Fruit fly (Drosophila melanogaster): Measurements from ENCODE around the gene CG5895.

Gene CG5895

dm6 chr3L:16043045-16043781 lies 7.9 kb downstream of the CG5895 start (continued):
- TF ChIP-seq jumu (GFP tag; optimal IDR thresholded peaks at IDR 0.05) (no peak), Mes4 (GFP tag; optimal IDR thresholded peaks at IDR 0.05) (no peak), wor (GFP tag; IDR thresholded peaks at IDR 0.05) (0 out of 2 replicates have a peak, but pooled peaks have one; percentile 35), tx (GFP tag; optimal IDR thresholded peaks at IDR 0.05) (no peak), CG32767 (GFP tag; IDR thresholded peaks at IDR 0.05) (no peak), CG3838 (GFP tag; optimal IDR thresholded peaks at IDR 0.05) (no peak), CG9797 (GFP tag; optimal IDR thresholded peaks at IDR 0.05) (no peak), crp (GFP tag; optimal IDR thresholded peaks at IDR 0.05) (no peak), odd (GFP tag; optimal IDR thresholded peaks at IDR 0.05) (no peak), CG7372 (GFP tag; IDR thresholded peaks at IDR 0.05) (no peak), vvl (GFP tag; IDR thresholded peaks at IDR 0.05) (no peak), Spps (tag; optimal IDR thresholded peaks at IDR 0.05) (no peak), CG8765 (GFP tag; IDR thresholded peaks at IDR 0.05) (no peak), zf30C (GFP tag; optimal IDR thresholded peaks at IDR 0.05) (no peak), CG12659 (GFP tag; optimal IDR thresholded peaks at IDR 0.05) (peak; percentile 50), CG8944 (GFP tag; optimal IDR thresholded peaks at IDR 0.05) (no peak), CG30403 (GFP tag; optimal IDR thresholded peaks at IDR 0.05) (peak; percentile 13), CG10267 (tag; optimal IDR thresholded peaks at IDR 0.05) (peak; percentile 72), CG31365 (tag; optimal IDR thresholded peaks at IDR 0.05) (no peak), CG7745 (tag; optimal IDR thresholded peaks at IDR 0.05) (no peak), tgo (GFP tag; IDR thresholded peaks at IDR 0.05) (0 out of 3 replicates have a peak, but pooled peaks have one; percentile 21), CG4424 (GFP tag; optimal IDR thresholded peaks at IDR 0.05) (peak; percentile 34), zen (tag; optimal IDR thresholded peaks at IDR 0.05) (no peak), CG13775 (GFP tag; optimal IDR thresholded peaks at IDR 0.05) (peak; percentile 40), gce (GFP tag; IDR thresholded peaks at IDR 0.05) (no peak), CG10147 (GFP tag; optimal IDR thresholded peaks at IDR 0.05) (no peak), HHEX (GFP tag; optimal IDR thresholded peaks at IDR 0.05) (peak; percentile 49), CG3995 (GFP tag; optimal IDR thresholded peaks at IDR 0.05) (no peak), CG12942 (GFP tag; optimal IDR thresholded peaks at IDR 0.05) (no peak), Ada2b (GFP tag; IDR thresholded peaks at IDR 0.05) (no peak), Ssrp (tag; optimal IDR thresholded peaks at IDR 0.05) (peak; percentile 71), CG12104 (GFP tag; optimal IDR thresholded peaks at IDR 0.05) (peak; percentile 20), Scr (GFP tag; IDR thresholded peaks at IDR 0.05; ENCODE audit: partially characterized antibody) (no peak), HmgD (GFP tag; optimal IDR thresholded peaks at IDR 0.05) (no peak), CG4404 (GFP tag; IDR thresholded peaks at IDR 0.05) (peak; percentile 39; the same call in 1 of the 2 replicates), fu2 (GFP tag; optimal IDR thresholded peaks at IDR 0.05) (no peak), psq (GFP tag; optimal IDR thresholded peaks at IDR 0.05) (peak; percentile 13), sima (GFP tag; optimal IDR thresholded peaks at IDR 0.05) (no peak), en (GFP tag; optimal IDR thresholded peaks at IDR 0.05) (no peak), CG34376 (GFP tag; optimal IDR thresholded peaks at IDR 0.05) (no peak), Gug (GFP tag; IDR thresholded peaks at IDR 0.05) (no peak), cad (GFP tag; optimal IDR thresholded peaks at IDR 0.05) (no peak), CG8290 (GFP tag; optimal IDR thresholded peaks at IDR 0.05) (peak; percentile 30), CG8290 (tag; optimal IDR thresholded peaks at IDR 0.05) (no peak), ems (GFP tag; optimal IDR thresholded peaks at IDR 0.05) (no peak), mld (GFP tag; IDR thresholded peaks at IDR 0.05; ENCODE audit: partially characterized antibody) (no peak), onecut (GFP tag; IDR thresholded peaks at IDR 0.05) (no peak), Fer3 (tag; optimal IDR thresholded peaks at IDR 0.05) (no peak), CG9609 (GFP tag; optimal IDR thresholded peaks at IDR 0.05) (no peak), CG3163 (GFP tag; optimal IDR thresholded peaks at IDR 0.05) (no peak), CG31224 (GFP tag; IDR thresholded peaks at IDR 0.05) (no peak)
